Worm (Caenorhabditis elegans): ENCODE results near the gene F09E10.1.

Gene F09E10.1

DNA sequence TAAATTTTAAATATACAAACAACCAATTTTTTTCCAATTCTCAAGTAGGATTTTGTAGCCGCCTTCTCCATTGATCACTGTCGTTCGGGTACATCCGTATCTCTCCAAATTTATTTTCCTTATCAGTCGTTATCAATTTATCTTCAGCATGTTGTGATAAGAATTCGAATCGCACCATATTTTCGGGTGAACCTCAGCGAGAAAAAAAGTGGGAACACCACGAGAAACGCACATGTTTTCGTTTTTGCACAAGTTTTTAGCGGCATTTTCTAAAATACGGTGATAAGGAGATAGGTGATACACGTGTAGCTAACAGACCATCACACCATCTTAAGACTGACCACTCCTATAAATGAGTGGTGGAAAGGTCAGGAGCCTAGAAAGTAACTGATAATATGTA is 24.7 kb upstream of the F09E10.1 start (continued):
- no peak for TF ChIP-seq nhr-12 (tag; optimal IDR thresholded peaks at IDR 0.05)
- no peak for TF ChIP-seq hmg-11 (tag; optimal IDR thresholded peaks at IDR 0.05)
- peak; percentile 96 for TF ChIP-seq elt-2 (tag; optimal IDR thresholded peaks at IDR 0.05)
- no peak for TF ChIP-seq daf-12 (tag; optimal IDR thresholded peaks at IDR 0.05)
- peak; percentile 7 for TF ChIP-seq ceh-28 (tag; optimal IDR thresholded peaks at IDR 0.05)
- TF ChIP-seq elt-1 (tag; optimal IDR thresholded peaks at IDR 0.05), result no peak
- TF ChIP-seq ztf-4 (tag; optimal IDR thresholded peaks at IDR 0.05), result no peak

- TF ChIP-seq fkh-10 (GFP tag; optimal IDR thresholded peaks at IDR 0.05) (peak; percentile 49), elt-1 (tag; optimal IDR thresholded peaks at IDR 0.05) (no peak), ceh-28 (tag; optimal IDR thresholded peaks at IDR 0.05) (no peak), sea-2 (GFP tag; optimal IDR thresholded peaks at IDR 0.05) (no peak), pqm-1 (tag; optimal IDR thresholded peaks at IDR 0.05) (no peak), egl-5 (tag; optimal IDR thresholded peaks at IDR 0.05) (no peak), mml-1 (tag; optimal IDR thresholded peaks at IDR 0.05) (no peak), hmg-11 (tag; optimal IDR thresholded peaks at IDR 0.05) (no peak), jun-1 (tag; optimal IDR thresholded peaks at IDR 0.05) (no peak), nfya-1 (tag; optimal IDR thresholded peaks at IDR 0.05; ENCODE audit: insufficient read depth) (peak; percentile 14), ceh-16 (tag; optimal IDR thresholded peaks at IDR 0.05) (no peak)
These were observed 24.0 kb upstream of the F09E10.1 start for ce11 chrX:1478569-1478968.

ce11 chrX:1479190-1479589 is 23.4 kb upstream of the F09E10.1 start, which contains the start of gene acly-1:
acly-1 (plus strand) TSS chrX:1479542.
- TF ChIP-seq pha-4 (tag; optimal IDR thresholded peaks at IDR 0.05) (peak; percentile 72), skn-1 (tag; optimal IDR thresholded peaks at IDR 0.05) (no peak), snpc-4 (tag; optimal IDR thresholded peaks at IDR 0.05) (peak; percentile 32), fkh-2 (tag; optimal IDR thresholded peaks at IDR 0.05) (peak; percentile 3)

- TF ChIP-seq mml-1 (tag; optimal IDR thresholded peaks at IDR 0.05) (peak; percentile 67), nhr-23 (tag; optimal IDR thresholded peaks at IDR 0.05) (no peak), elt-2 (tag; optimal IDR thresholded peaks at IDR 0.05) (peak; percentile 19), jun-1 (tag; optimal IDR thresholded peaks at IDR 0.05) (no peak), pha-4 (tag; optimal IDR thresholded peaks at IDR 0.05) (no peak), ztf-11 (tag; optimal IDR thresholded peaks at IDR 0.05) (no peak), nhr-28 (tag; optimal IDR thresholded peaks at IDR 0.05) (no peak)
These were observed 23.0 kb upstream of the F09E10.1 start for ce11 chrX:1479637-1480036.

DNA sequence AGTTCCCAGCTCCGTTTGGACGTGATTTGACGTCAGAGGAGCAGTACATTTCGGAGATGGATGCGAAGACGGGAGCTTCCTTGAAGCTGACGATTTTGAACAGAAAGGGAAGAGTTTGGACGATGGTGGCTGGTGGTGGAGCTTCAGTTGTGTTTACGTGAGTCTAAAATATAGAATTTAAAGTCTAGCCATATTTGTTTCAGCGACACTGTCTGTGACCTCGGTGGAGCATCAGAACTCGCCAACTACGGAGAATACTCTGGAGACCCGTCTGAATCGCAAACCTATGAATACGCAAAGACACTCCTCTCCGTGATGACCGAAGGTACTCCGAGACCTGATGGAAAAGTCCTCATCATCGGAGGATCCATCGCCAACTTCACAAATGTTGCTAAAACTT is 22.0 kb upstream of the F09E10.1 start:
- no peak for TF ChIP-seq egl-27 (tag; optimal IDR thresholded peaks at IDR 0.05)
- TF ChIP-seq snpc-4 (tag; optimal IDR thresholded peaks at IDR 0.05), result no peak
- TF ChIP-seq ceh-16 (tag; optimal IDR thresholded peaks at IDR 0.05), result no peak
- TF ChIP-seq nfya-1 (tag; optimal IDR thresholded peaks at IDR 0.05; ENCODE audit: insufficient read depth), result no peak
- no peak for TF ChIP-seq fos-1 (tag; optimal IDR thresholded peaks at IDR 0.05)

ce11 chrX:1483229-1483628 is 19.4 kb upstream of the F09E10.1 start:
- no peak for TF ChIP-seq fkh-10 (GFP tag; optimal IDR thresholded peaks at IDR 0.05)
- TF ChIP-seq R02D3.7 (tag; optimal IDR thresholded peaks at IDR 0.05), result no peak
- TF ChIP-seq ZK546.5 (tag; optimal IDR thresholded peaks at IDR 0.05), result no peak
- TF ChIP-seq egl-5 (tag; optimal IDR thresholded peaks at IDR 0.05), result no peak
- TF ChIP-seq fos-1 (tag; optimal IDR thresholded peaks at IDR 0.05), result no peak
- TF ChIP-seq snpc-4 (tag; optimal IDR thresholded peaks at IDR 0.05), result no peak
- no peak for TF ChIP-seq unc-62 (GFP tag; optimal IDR thresholded peaks at IDR 0.05)
- no peak for TF ChIP-seq mml-1 (tag; optimal IDR thresholded peaks at IDR 0.05)
- no peak for TF ChIP-seq nhr-76 (tag; optimal IDR thresholded peaks at IDR 0.05)
- TF ChIP-seq zag-1 (tag; optimal IDR thresholded peaks at IDR 0.05), result no peak
- TF ChIP-seq nhr-25 (tag; optimal IDR thresholded peaks at IDR 0.05), result no peak

- TF ChIP-seq elt-1 (tag; optimal IDR thresholded peaks at IDR 0.05) (no peak), nfya-1 (tag; optimal IDR thresholded peaks at IDR 0.05; ENCODE audit: insufficient read depth) (no peak), skn-1 (tag; optimal IDR thresholded peaks at IDR 0.05) (no peak), daf-12 (tag; optimal IDR thresholded peaks at IDR 0.05) (no peak), nhr-77 (tag; optimal IDR thresholded peaks at IDR 0.05) (no peak), nhr-28 (tag; optimal IDR thresholded peaks at IDR 0.05) (no peak), nhr-237 (tag; optimal IDR thresholded peaks at IDR 0.05) (no peak)
These were observed 16.9 kb upstream of the F09E10.1 start, which contains the start of gene D1005.4 for ce11 chrX:1485718-1486117. D1005.4 (minus strand) TSS chrX:1485818.

Data from whole organism, L3 larva.